Worm (Caenorhabditis elegans) whole organism, L4/young adult: Measurements from ENCODE around the gene rmd-2.

Experiments used
- dao-5 ChIP-seq: sonication (generic microtip); optimal IDR thresholded peaks from 2 replicates; lab custom pipeline; 2016; ENCODE audit warnings: missing genotype, missing genetic modification characterization, moderate library complexity, missing compliant biosample characterization
- him-1 ChIP-seq: sonication (generic microtip); optimal IDR thresholded peaks from 2 replicates; lab custom pipeline; 2016; ENCODE audit warnings: missing genotype, missing genetic modification reagents, missing genetic modification characterization, missing compliant biosample characterization

ce11 chrV:10019083-10019624, 33.1 kb upstream of the rmd-2 start:
- TF ChIP-seq dao-5 (no peak), him-1 (no peak)
